Worm (Caenorhabditis elegans) whole organism, L3 larva: ENCODE measurements around the gene D2096.6.

Experiments used
- R02D3.7 ChIP-seq: fragments of 150-350 bp; optimal IDR thresholded peaks from 2 replicates; lab custom pipeline; 2014; ENCODE audit warnings: missing biosample characterization, missing genetic modification characterization
- ZK546.5 ChIP-seq: sonication (generic microtip); optimal IDR thresholded peaks from 2 replicates; lab custom pipeline; 2017; ENCODE audit warnings: missing biosample characterization, missing genetic modification characterization
- aly-2 ChIP-seq: fragments of 150-350 bp; optimal IDR thresholded peaks from 2 replicates; lab custom pipeline; 2014; ENCODE audit warnings: missing biosample characterization, missing genetic modification characterization
- ama-1 ChIP-seq: fragments of 150-350 bp; optimal IDR thresholded peaks from 2 replicates; lab custom pipeline; 2018
- ceh-16 ChIP-seq: sonication (generic microtip); optimal IDR thresholded peaks from 2 replicates; lab custom pipeline; 2017; ENCODE audit warnings: missing biosample characterization, missing genetic modification characterization
- ceh-28 ChIP-seq: fragments of 150-350 bp; optimal IDR thresholded peaks from 2 replicates; lab custom pipeline; 2014; ENCODE audit warnings: missing biosample characterization, missing genetic modification reagents, missing genetic modification characterization
- ceh-82 ChIP-seq: fragments of 150-350 bp; optimal IDR thresholded peaks from 2 replicates; lab custom pipeline; 2014; ENCODE audit warnings: missing biosample characterization, missing genetic modification characterization
- ceh-9 ChIP-seq: sonication (generic microtip); optimal IDR thresholded peaks from 2 replicates; lab custom pipeline; 2018; ENCODE audit warnings: missing biosample characterization, missing genetic modification characterization
- daf-12 ChIP-seq: fragments of 150-350 bp; optimal IDR thresholded peaks from 2 replicates; lab custom pipeline; 2014; ENCODE audit warnings: missing biosample characterization, missing genetic modification reagents, missing genetic modification characterization
- egl-27 ChIP-seq: sonication (generic microtip); optimal IDR thresholded peaks from 4 replicates; lab custom pipeline; 2017; ENCODE audit warnings: missing biosample characterization, missing genetic modification reagents, missing genetic modification characterization
- egl-5 ChIP-seq: fragments of 150-350 bp; optimal IDR thresholded peaks from 2 replicates; lab custom pipeline; 2017; ENCODE audit warnings: missing biosample characterization, missing genetic modification reagents, missing genetic modification characterization, inconsistent platforms
- elt-1 ChIP-seq: fragments of 150-350 bp; optimal IDR thresholded peaks from 2 replicates; lab custom pipeline; 2014; ENCODE audit warnings: missing biosample characterization, missing genetic modification characterization
- elt-2 ChIP-seq: sonication (generic microtip); optimal IDR thresholded peaks from 2 replicates; lab custom pipeline; 2016; ENCODE audit warnings: missing genetic modification reagents, mild to moderate bottlenecking, missing genetic modification characterization, missing compliant biosample characterization
- elt-3 ChIP-seq, 3 experiments: fragments of 150-350 bp in 1 of 3; sonication (generic microtip) in 2 of 3; optimal IDR thresholded peaks; 2 replicates in 2 of 3; 4 replicates in 1 of 3; lab custom pipeline; 2014 to 2017; ENCODE audit warnings: missing biosample characterization in 3 of 3, missing genetic modification characterization in 3 of 3
- eor-1 ChIP-seq, 2 experiments: fragments of 150-350 bp; optimal IDR thresholded peaks; 2 replicates each; lab custom pipeline; 2014 to 2018; ENCODE audit warnings: missing biosample characterization in 2 of 2, missing genetic modification characterization in 2 of 2
- fkh-2 ChIP-seq: fragments of 150-350 bp; optimal IDR thresholded peaks from 2 replicates; lab custom pipeline; 2014; ENCODE audit warnings: missing biosample characterization, missing genetic modification reagents, missing genetic modification characterization
- fos-1 ChIP-seq: fragments of 150-350 bp; optimal IDR thresholded peaks from 2 replicates; lab custom pipeline; 2014; ENCODE audit warnings: missing biosample characterization, missing genetic modification characterization
- hmg-11 ChIP-seq: sonication (generic microtip); optimal IDR thresholded peaks from 2 replicates; lab custom pipeline; 2016; ENCODE audit warnings: missing genetic modification characterization, missing compliant biosample characterization
- jun-1 ChIP-seq: fragments of 150-350 bp; optimal IDR thresholded peaks from 2 replicates; lab custom pipeline; 2014; ENCODE audit warnings: missing biosample characterization, missing genetic modification reagents, missing genetic modification characterization
- lin-15B ChIP-seq: fragments of 150-350 bp; optimal IDR thresholded peaks from 2 replicates; lab custom pipeline; 2014; ENCODE audit warnings: missing biosample characterization, missing genetic modification characterization
- lin-39 ChIP-seq: fragments of 150-350 bp; optimal IDR thresholded peaks from 2 replicates; lab custom pipeline; 2018; ENCODE audit warnings: missing biosample characterization, missing genetic modification reagents, missing genetic modification characterization
- lsy-12 ChIP-seq: sonication (generic microtip); optimal IDR thresholded peaks from 2 replicates; lab custom pipeline; 2016; ENCODE audit warnings: mild to moderate bottlenecking, missing genetic modification characterization, missing compliant biosample characterization
- mdl-1 ChIP-seq: fragments of 150-350 bp; optimal IDR thresholded peaks from 2 replicates; lab custom pipeline; 2014; ENCODE audit warnings: missing biosample characterization, missing genetic modification characterization
- mml-1 ChIP-seq: fragments of 150-350 bp; sonication (generic microtip); optimal IDR thresholded peaks from 3 replicates; lab custom pipeline; 2014; ENCODE audit warnings: missing biosample characterization, missing genetic modification characterization
- nfya-1 ChIP-seq: sonication (generic microtip); optimal IDR thresholded peaks from 2 replicates; lab custom pipeline; 2017; ENCODE audit warnings: missing genetic modification characterization, mild to moderate bottlenecking, missing compliant biosample characterization, antibody characterized with exemption, moderate library complexity; ENCODE audit not compliant: insufficient read depth
- nhr-11 ChIP-seq: fragments of 150-350 bp; optimal IDR thresholded peaks from 2 replicates; lab custom pipeline; 2014; ENCODE audit warnings: missing biosample characterization, missing genetic modification characterization
- nhr-12 ChIP-seq: fragments of 150-350 bp; optimal IDR thresholded peaks from 2 replicates; lab custom pipeline; 2014; ENCODE audit warnings: missing biosample characterization, missing genetic modification characterization
- nhr-23 ChIP-seq: fragments of 150-350 bp; optimal IDR thresholded peaks from 2 replicates; lab custom pipeline; 2014; ENCODE audit warnings: missing biosample characterization, missing genetic modification reagents, missing genetic modification characterization
- nhr-237 ChIP-seq: fragments of 150-350 bp; optimal IDR thresholded peaks from 2 replicates; lab custom pipeline; 2014; ENCODE audit warnings: missing biosample characterization, missing genetic modification characterization
- nhr-25 ChIP-seq: sonication (generic microtip); optimal IDR thresholded peaks from 2 replicates; lab custom pipeline; 2017; ENCODE audit warnings: missing biosample characterization, missing genetic modification characterization
- nhr-28 ChIP-seq: fragments of 150-350 bp; optimal IDR thresholded peaks from 2 replicates; lab custom pipeline; 2014; ENCODE audit warnings: missing biosample characterization, missing genetic modification characterization
- nhr-43 ChIP-seq: sonication (generic microtip); optimal IDR thresholded peaks from 2 replicates; lab custom pipeline; 2016; ENCODE audit warnings: mild to moderate bottlenecking, missing genetic modification characterization, missing compliant biosample characterization; ENCODE audit not compliant: poor library complexity, severe bottlenecking
- nhr-67 ChIP-seq: fragments of 150-350 bp; optimal IDR thresholded peaks from 2 replicates; lab custom pipeline; 2014; ENCODE audit warnings: missing biosample characterization, missing genetic modification characterization
- nhr-76 ChIP-seq: fragments of 150-350 bp; sonication (generic microtip); optimal IDR thresholded peaks from 5 replicates; lab custom pipeline; 2014; ENCODE audit warnings: missing biosample characterization, missing genetic modification characterization
- nhr-77 ChIP-seq: fragments of 150-350 bp; optimal IDR thresholded peaks from 2 replicates; lab custom pipeline; 2014; ENCODE audit warnings: missing biosample characterization, missing genetic modification characterization
- pha-4 ChIP-seq: fragments of 150-350 bp; optimal IDR thresholded peaks from 2 replicates; lab custom pipeline; 2014; ENCODE audit warnings: missing biosample characterization, missing genetic modification reagents, missing genetic modification characterization
- pqm-1 ChIP-seq: fragments of 150-350 bp; optimal IDR thresholded peaks from 2 replicates; lab custom pipeline; 2017; ENCODE audit warnings: missing biosample characterization, missing genetic modification characterization, inconsistent platforms
- sea-2 ChIP-seq: fragments of 150-350 bp; sonication (generic microtip); optimal IDR thresholded peaks from 4 replicates; lab custom pipeline; 2014; ENCODE audit warnings: missing biosample characterization, missing genetic modification reagents, missing genetic modification characterization
- skn-1 ChIP-seq: fragments of 150-350 bp; optimal IDR thresholded peaks from 2 replicates; lab custom pipeline; 2014; ENCODE audit warnings: missing biosample characterization, missing genetic modification characterization
- snpc-4 ChIP-seq: fragments of 150-350 bp; optimal IDR thresholded peaks from 2 replicates; lab custom pipeline; 2014; ENCODE audit warnings: missing biosample characterization, missing genetic modification characterization
- tbx-2 ChIP-seq: sonication (generic microtip); optimal IDR thresholded peaks from 2 replicates; lab custom pipeline; 2016; ENCODE audit warnings: mild to moderate bottlenecking, missing genetic modification characterization, missing compliant biosample characterization
- unc-39 ChIP-seq: sonication (generic microtip); optimal IDR thresholded peaks from 4 replicates; lab custom pipeline; 2017; ENCODE audit warnings: missing biosample characterization, missing genetic modification characterization
- unc-62 ChIP-seq: fragments of 150-350 bp; sonication (generic microtip); optimal IDR thresholded peaks from 4 replicates; lab custom pipeline; 2014; ENCODE audit warnings: missing biosample characterization, missing genetic modification reagents, missing genetic modification characterization
- zag-1 ChIP-seq: fragments of 150-350 bp; optimal IDR thresholded peaks from 2 replicates; lab custom pipeline; 2014; ENCODE audit warnings: missing biosample characterization, missing genetic modification characterization
- ztf-4 ChIP-seq: fragments of 150-350 bp; optimal IDR thresholded peaks from 2 replicates; lab custom pipeline; 2014; ENCODE audit warnings: missing biosample characterization, missing genetic modification characterization

The D2096.6 gene

DNA sequence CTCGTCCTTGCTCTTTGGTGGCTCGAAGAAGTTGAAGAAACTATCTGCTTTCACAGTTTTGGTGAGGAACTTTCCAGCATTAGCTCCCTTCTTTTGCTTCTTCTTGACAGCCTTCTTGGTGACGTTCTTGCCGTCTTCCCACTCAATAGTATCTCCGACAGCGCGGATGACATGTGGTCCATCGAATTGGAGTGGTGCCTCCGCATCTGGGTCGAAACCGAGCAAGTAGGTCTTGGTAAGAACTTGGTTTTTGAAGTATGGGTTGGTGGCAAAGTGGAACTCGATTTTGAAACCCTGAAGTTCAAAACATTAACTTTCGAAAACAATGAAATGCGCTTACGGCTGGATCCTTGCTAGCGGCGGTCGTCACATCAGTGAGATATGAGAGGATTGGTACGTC, 9.2 kb upstream of the D2096.6 start:
- TF ChIP-seq lsy-12 (no peak), nhr-28 (tag; lab: Kevin White, UChicago) (no peak), nhr-11 (tag; lab: Kevin White, UChicago) (no peak), eor-1 (tag; optimal IDR thresholded peaks at IDR 0.05; lab: Kevin White, UChicago) (no peak), elt-3 (tag; optimal IDR thresholded peaks at IDR 0.05; lab: Kevin White, UChicago) (no peak), jun-1 (no peak), aly-2 (tag; lab: Kevin White, UChicago) (no peak), nhr-67 (no peak), lin-15B (tag; lab: Kevin White, UChicago) (no peak), unc-39 (no peak), ceh-9 (tag; lab: Kevin White, UChicago) (no peak), lin-39 (tag; lab: Kevin White, UChicago) (no peak)

DNA sequence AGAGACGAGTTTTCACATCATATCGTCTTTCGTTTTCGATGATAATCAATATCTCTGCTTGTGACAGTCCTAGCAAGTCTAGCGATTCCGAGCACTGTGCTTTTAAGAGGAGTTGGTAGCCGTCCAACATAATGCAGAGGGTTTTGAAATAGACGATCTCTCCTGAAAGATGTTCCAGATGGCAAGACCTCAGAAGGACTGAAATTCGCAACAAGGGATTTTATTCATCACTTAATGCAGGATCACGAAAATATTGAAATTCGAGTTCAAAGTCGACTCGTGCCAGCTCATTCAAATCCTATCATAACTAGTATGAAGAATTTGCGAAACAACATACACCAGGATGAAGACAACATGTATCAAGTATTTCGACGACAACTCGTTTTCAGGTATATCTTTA, 8.5 kb upstream of the D2096.6 start, which contains the start of gene D2096.7:
Gene D2096.7, minus strand, starts transcription at position 130 of the 400 bp plus-strand sequence.
- no peak for TF ChIP-seq ceh-9 (tag; lab: Kevin White, UChicago)
- TF ChIP-seq elt-2 (tag; lab: Kevin White, UChicago) = peak; percentile 2
- peak; percentile 31 for TF ChIP-seq nhr-43 (tag; lab: Kevin White, UChicago)
- TF ChIP-seq R02D3.7 (tag; lab: Kevin White, UChicago) = no peak
- peak; percentile 77 for TF ChIP-seq ama-1
- TF ChIP-seq lsy-12 = peak; percentile 6
- TF ChIP-seq unc-39 = no peak
- peak; percentile 47 for TF ChIP-seq ztf-4

ce11 chrIV:8376923-8377322, 7.9 kb upstream of the D2096.6 start:
- no peak for TF ChIP-seq nhr-11 (tag; lab: Kevin White, UChicago)
- peak; percentile 44 for TF ChIP-seq nfya-1 (tag; lab: Kevin White, UChicago)
- TF ChIP-seq pha-4 (tag; lab: Kevin White, UChicago) = peak; percentile 55
- TF ChIP-seq sea-2 (GFP tag; lab: Kevin White, UChicago) = no peak

DNA sequence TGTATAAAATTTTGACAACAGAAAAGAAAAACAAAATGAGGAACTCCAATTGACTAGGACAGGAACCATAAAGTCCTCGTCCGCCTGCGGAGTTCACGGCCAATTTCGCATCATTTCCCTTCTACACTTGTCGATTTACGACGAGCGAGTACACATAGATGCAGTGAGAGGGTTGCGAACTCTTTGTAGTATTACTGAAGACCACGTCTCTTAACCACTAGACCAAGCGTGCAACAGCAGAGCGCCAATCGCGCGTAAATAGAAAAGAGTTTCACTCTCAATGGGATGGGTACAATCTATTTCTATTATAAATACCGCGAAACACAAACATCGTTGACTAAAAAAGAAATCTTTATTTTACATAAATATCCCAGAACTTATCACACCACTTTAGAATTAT, 6.3 kb upstream of the D2096.6 start:
- peak; percentile 66 for TF ChIP-seq elt-2 (tag; lab: Kevin White, UChicago)
- no peak for TF ChIP-seq mml-1
- TF ChIP-seq nhr-11 (tag; lab: Kevin White, UChicago) = no peak
- no peak for TF ChIP-seq ZK546.5 (tag; lab: Kevin White, UChicago)
- TF ChIP-seq ceh-82 (tag; lab: Kevin White, UChicago) = peak; percentile 18
- TF ChIP-seq fkh-2 = no peak
- TF ChIP-seq nhr-25 (tag; lab: Kevin White, UChicago) = peak; percentile 59
- TF ChIP-seq nhr-237 = no peak
- TF ChIP-seq pha-4 (tag; lab: Kevin White, UChicago) = peak; percentile 88
- peak; percentile 71 for TF ChIP-seq egl-5 (tag; lab: Kevin White, UChicago)
- no peak for TF ChIP-seq nhr-67
- TF ChIP-seq zag-1 = no peak
- peak; percentile 72 for TF ChIP-seq pqm-1 (tag; lab: Kevin White, UChicago)
- no peak for TF ChIP-seq hmg-11 (tag; lab: Kevin White, UChicago)
- TF ChIP-seq ceh-28 (tag; lab: Kevin White, UChicago) = no peak
- peak; percentile 84 for TF ChIP-seq ama-1
- TF ChIP-seq elt-1 (tag; lab: Kevin White, UChicago) = no peak
- TF ChIP-seq ceh-16 (tag; lab: Kevin White, UChicago) = no peak
- peak; percentile 59 for TF ChIP-seq tbx-2 (tag; lab: Kevin White, UChicago)
- no peak for TF ChIP-seq unc-39
- TF ChIP-seq nfya-1 (tag; lab: Kevin White, UChicago) = peak; percentile 80
- no peak for TF ChIP-seq daf-12
- peak; percentile 59 for TF ChIP-seq lin-15B (tag; lab: Kevin White, UChicago)
- no peak for TF ChIP-seq aly-2 (tag; lab: Kevin White, UChicago)
- TF ChIP-seq elt-3 (tag; optimal IDR thresholded peaks at IDR 0.05; lab: Kevin White, UChicago) = no peak
- peak; percentile 81 for TF ChIP-seq nhr-43 (tag; lab: Kevin White, UChicago)
- peak; percentile 30 for TF ChIP-seq ztf-4
- peak; percentile 63 for TF ChIP-seq snpc-4 (tag; lab: Kevin White, UChicago)
- no peak for TF ChIP-seq ceh-9 (tag; lab: Kevin White, UChicago)
- TF ChIP-seq mdl-1 (tag; lab: Kevin White, UChicago) = no peak
- TF ChIP-seq nhr-77 (tag; lab: Kevin White, UChicago) = no peak
- TF ChIP-seq jun-1 = peak; percentile 55
- no peak for TF ChIP-seq eor-1 (tag; optimal IDR thresholded peaks at IDR 0.05; lab: Kevin White, UChicago)
- peak; percentile 90 for TF ChIP-seq lin-39 (tag; lab: Kevin White, UChicago)
- TF ChIP-seq egl-27 (tag; lab: Kevin White, UChicago) = peak; percentile 7
- no peak for TF ChIP-seq nhr-28 (tag; lab: Kevin White, UChicago)
- peak; percentile 56 for TF ChIP-seq nhr-23
- no peak for TF ChIP-seq fos-1 (tag; lab: Kevin White, UChicago)
- TF ChIP-seq skn-1 (tag; lab: Kevin White, UChicago) = peak; percentile 57
- no peak for TF ChIP-seq nhr-12 (tag; lab: Kevin White, UChicago)
- TF ChIP-seq lsy-12 = peak; percentile 79
- no peak for TF ChIP-seq nhr-76 (tag; lab: Kevin White, UChicago)
- no peak for TF ChIP-seq unc-62 (GFP tag; lab: Kevin White, UChicago)
